Worm (Caenorhabditis elegans) whole organism, late embryonic: ENCODE results near the gene sra-36.

Source experiments
- C08G9.2 ChIP-seq: sonication (generic microtip); optimal IDR thresholded peaks from 2 replicates; lab custom pipeline; 2016; ENCODE audit warnings: mild to moderate bottlenecking, missing genetic modification characterization, moderate library complexity, missing compliant biosample characterization
- F13H6.1 ChIP-seq: sonication (generic microtip); optimal IDR thresholded peaks from 2 replicates; lab custom pipeline; 2016; ENCODE audit warnings: missing genetic modification characterization, missing compliant biosample characterization
- K02D7.2 ChIP-seq: sonication (generic microtip); optimal IDR thresholded peaks from 2 replicates; lab custom pipeline; 2017; ENCODE audit warnings: mild to moderate bottlenecking, missing genetic modification characterization, missing compliant biosample characterization
- ama-1 ChIP-seq: fragments of 150-350 bp; optimal IDR thresholded peaks from 2 replicates; lab custom pipeline; 2014
- ceh-14 ChIP-seq: sonication (generic microtip); optimal IDR thresholded peaks from 2 replicates; lab custom pipeline; 2016; ENCODE audit warnings: missing genotype, missing genetic modification characterization, missing compliant biosample characterization
- ceh-18 ChIP-seq: sonication (generic microtip); optimal IDR thresholded peaks from 2 replicates; lab custom pipeline; 2016; ENCODE audit warnings: missing genetic modification characterization, missing compliant biosample characterization
- ceh-24 ChIP-seq: sonication (generic microtip); optimal IDR thresholded peaks from 2 replicates; lab custom pipeline; 2016; ENCODE audit warnings: mild to moderate bottlenecking, missing genetic modification characterization, missing compliant biosample characterization
- ceh-30 ChIP-seq: fragments of 150-350 bp; optimal IDR thresholded peaks from 2 replicates; lab custom pipeline; 2014; ENCODE audit warnings: missing biosample characterization, missing genetic modification characterization
- ceh-31 ChIP-seq: sonication (generic microtip); optimal IDR thresholded peaks from 2 replicates; lab custom pipeline; 2016; ENCODE audit warnings: missing genetic modification characterization, missing compliant biosample characterization
- ceh-6 ChIP-seq: fragments of 200-800 bp; sonication (Bioruptor generic); optimal IDR thresholded peaks from 2 replicates; lab custom pipeline; 2018; ENCODE audit warnings: mild to moderate bottlenecking, missing genetic modification characterization, missing compliant biosample characterization
- ceh-9 ChIP-seq: sonication (generic microtip); optimal IDR thresholded peaks from 2 replicates; lab custom pipeline; 2016; ENCODE audit warnings: mild to moderate bottlenecking, missing genetic modification characterization, inconsistent platforms, missing compliant biosample characterization
- dmd-4 ChIP-seq: sonication (generic microtip); optimal IDR thresholded peaks from 2 replicates; lab custom pipeline; 2016; ENCODE audit warnings: borderline replicate concordance, missing genetic modification characterization, missing compliant biosample characterization
- dve-1 ChIP-seq: sonication (generic microtip); optimal IDR thresholded peaks from 2 replicates; lab custom pipeline; 2017; ENCODE audit warnings: antibody characterized with exemption, mild to moderate bottlenecking, missing genetic modification characterization, missing compliant biosample characterization
- elt-2 ChIP-seq: sonication (generic microtip); optimal IDR thresholded peaks from 2 replicates; lab custom pipeline; 2016; ENCODE audit warnings: missing genetic modification reagents, missing genetic modification characterization, missing compliant biosample characterization
- eyg-1 ChIP-seq: sonication (generic microtip); optimal IDR thresholded peaks from 2 replicates; lab custom pipeline; 2016; ENCODE audit warnings: missing genotype, missing genetic modification characterization, missing compliant biosample characterization
- fax-1 ChIP-seq: sonication (generic microtip); optimal IDR thresholded peaks from 2 replicates; lab custom pipeline; 2016; ENCODE audit warnings: missing genotype, missing genetic modification characterization, missing compliant biosample characterization
- fkh-10 ChIP-seq: fragments of 150-350 bp; optimal IDR thresholded peaks from 2 replicates; lab custom pipeline; 2014; ENCODE audit warnings: missing biosample characterization, missing genetic modification reagents, missing genetic modification characterization
- hlh-15 ChIP-seq: sonication (generic microtip); optimal IDR thresholded peaks from 2 replicates; lab custom pipeline; 2016; ENCODE audit warnings: missing genetic modification characterization, missing compliant biosample characterization
- hlh-30 ChIP-seq: sonication (generic microtip); optimal IDR thresholded peaks from 2 replicates; lab custom pipeline; 2017; ENCODE audit warnings: antibody characterized with exemption, missing genetic modification characterization, missing compliant biosample characterization; ENCODE audit not compliant: insufficient read depth
- lim-6 ChIP-seq: sonication (generic microtip); optimal IDR thresholded peaks from 2 replicates; lab custom pipeline; 2016; ENCODE audit warnings: missing genetic modification characterization, missing compliant biosample characterization
- lin-11 ChIP-seq: fragments of 200-800 bp; sonication (Bioruptor generic); optimal IDR thresholded peaks from 2 replicates; lab custom pipeline; 2018; ENCODE audit warnings: mild to moderate bottlenecking, missing genetic modification characterization, missing compliant biosample characterization
- madf-2 ChIP-seq: sonication (generic microtip); optimal IDR thresholded peaks from 2 replicates; lab custom pipeline; 2017; ENCODE audit warnings: missing genetic modification characterization, missing compliant biosample characterization
- nhr-232 ChIP-seq: sonication (generic microtip); optimal IDR thresholded peaks from 2 replicates; lab custom pipeline; 2016; ENCODE audit warnings: missing genetic modification characterization, missing compliant biosample characterization
- odd-2 ChIP-seq: sonication (generic microtip); optimal IDR thresholded peaks from 2 replicates; lab custom pipeline; 2017; ENCODE audit warnings: antibody characterized with exemption, mild to moderate bottlenecking, missing genetic modification characterization, missing compliant biosample characterization
- pag-3 ChIP-seq: sonication (generic microtip); optimal IDR thresholded peaks from 2 replicates; lab custom pipeline; 2016; ENCODE audit warnings: missing compliant biosample characterization, missing genetic modification characterization, borderline replicate concordance
- pha-2 ChIP-seq: sonication (generic microtip); optimal IDR thresholded peaks from 2 replicates; lab custom pipeline; 2017; ENCODE audit warnings: mild to moderate bottlenecking, missing genetic modification characterization, missing compliant biosample characterization
- pha-4 ChIP-seq: fragments of 150-350 bp; optimal IDR thresholded peaks from 2 replicates; lab custom pipeline; 2018; ENCODE audit warnings: missing biosample characterization, missing genetic modification reagents, missing genetic modification characterization
- rnt-1 ChIP-seq: sonication (generic microtip); optimal IDR thresholded peaks from 2 replicates; lab custom pipeline; 2016; ENCODE audit warnings: missing genetic modification characterization, missing compliant biosample characterization
- sdc-2 ChIP-seq: sonication (generic microtip); optimal IDR thresholded peaks from 2 replicates; lab custom pipeline; 2016; ENCODE audit warnings: missing genotype, missing genetic modification characterization, missing compliant biosample characterization
- sox-2 ChIP-seq: fragments of 200-800 bp; sonication (Bioruptor generic); IDR thresholded peaks from 2 replicates; pipeline ENCODE4 v1.3.6; 2022; ENCODE audit warnings: missing genetic modification reagents, missing genetic modification characterization, missing compliant biosample characterization
- tbx-7 ChIP-seq: sonication (generic microtip); optimal IDR thresholded peaks from 2 replicates; lab custom pipeline; 2016; ENCODE audit warnings: missing genotype, missing genetic modification characterization, missing compliant biosample characterization
- ttx-3 ChIP-seq: sonication (generic microtip); optimal IDR thresholded peaks from 2 replicates; lab custom pipeline; 2016; ENCODE audit warnings: missing genetic modification reagents, missing genetic modification characterization, missing compliant biosample characterization
- unc-42 ChIP-seq: sonication (generic microtip); optimal IDR thresholded peaks from 2 replicates; lab custom pipeline; 2016; ENCODE audit warnings: missing genotype, missing genetic modification characterization, missing compliant biosample characterization
- unc-55 ChIP-seq: sonication (generic microtip); optimal IDR thresholded peaks from 2 replicates; lab custom pipeline; 2017; ENCODE audit warnings: missing biosample characterization, missing genetic modification reagents, missing genetic modification characterization
- unc-86 ChIP-seq: sonication (generic microtip); optimal IDR thresholded peaks from 2 replicates; lab custom pipeline; 2016; ENCODE audit warnings: missing genetic modification characterization, missing compliant biosample characterization

sra-36 gene

DNA sequence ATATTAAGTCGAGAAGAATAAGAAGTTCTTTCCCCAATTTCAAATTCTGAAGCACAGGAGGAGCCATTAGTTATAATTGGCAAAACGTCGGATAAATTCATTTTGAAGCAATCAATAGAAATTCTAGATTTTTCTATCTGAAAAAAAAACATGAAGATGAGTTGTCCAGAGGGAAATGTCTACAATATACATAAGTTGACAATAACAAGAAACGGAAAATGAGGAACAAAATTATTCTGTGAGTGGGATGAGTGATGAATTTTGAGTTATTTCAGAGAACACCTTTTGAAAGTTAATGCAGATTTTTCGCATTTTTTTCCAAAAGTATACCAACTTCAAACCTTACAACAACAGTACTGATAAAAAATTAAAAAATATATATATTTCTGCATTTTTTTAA lies at the start of gene sra-36:
sra-36 (minus strand) TSS at position 101 of the 400 bp plus-strand sequence.
- TF ChIP-seq unc-55 (GFP tag; lab: Kevin White, UChicago) (no peak), lin-11 (tag; lab: Kevin White, UChicago) (no peak), hlh-30 (no peak), rnt-1 (no peak), pag-3 (no peak)

- no peak for TF ChIP-seq fkh-10
- TF ChIP-seq lim-6 (tag; lab: Kevin White, UChicago) = no peak
- TF ChIP-seq ceh-30 (tag; lab: Kevin White, UChicago) = no peak
- no peak for TF ChIP-seq odd-2 (tag; lab: Kevin White, UChicago)
- TF ChIP-seq unc-55 (GFP tag; lab: Kevin White, UChicago) = no peak
- TF ChIP-seq unc-42 (tag; lab: Kevin White, UChicago) = no peak
- TF ChIP-seq sdc-2 (tag; lab: Kevin White, UChicago) = no peak
- no peak for TF ChIP-seq tbx-7 (tag; lab: Kevin White, UChicago)
- TF ChIP-seq madf-2 (tag; lab: Kevin White, UChicago) = no peak
- no peak for TF ChIP-seq ttx-3 (tag; lab: Kevin White, UChicago)
- no peak for TF ChIP-seq nhr-232 (tag; lab: Kevin White, UChicago)
- no peak for TF ChIP-seq eyg-1
- TF ChIP-seq ceh-18 (tag; lab: Kevin White, UChicago) = no peak
- TF ChIP-seq rnt-1 = no peak
- no peak for TF ChIP-seq F13H6.1 (tag; lab: Kevin White, UChicago)
- no peak for TF ChIP-seq dmd-4
- no peak for TF ChIP-seq ceh-24 (tag; lab: Kevin White, UChicago)
- TF ChIP-seq ceh-31 (tag; lab: Kevin White, UChicago) = no peak
- TF ChIP-seq ceh-14 (tag; lab: Kevin White, UChicago) = no peak
- TF ChIP-seq, all 69 proteins: peak for 0
Observed at ce11 chrII:4590086-4590485, 49.6 kb upstream of the sra-36 start.

DNA sequence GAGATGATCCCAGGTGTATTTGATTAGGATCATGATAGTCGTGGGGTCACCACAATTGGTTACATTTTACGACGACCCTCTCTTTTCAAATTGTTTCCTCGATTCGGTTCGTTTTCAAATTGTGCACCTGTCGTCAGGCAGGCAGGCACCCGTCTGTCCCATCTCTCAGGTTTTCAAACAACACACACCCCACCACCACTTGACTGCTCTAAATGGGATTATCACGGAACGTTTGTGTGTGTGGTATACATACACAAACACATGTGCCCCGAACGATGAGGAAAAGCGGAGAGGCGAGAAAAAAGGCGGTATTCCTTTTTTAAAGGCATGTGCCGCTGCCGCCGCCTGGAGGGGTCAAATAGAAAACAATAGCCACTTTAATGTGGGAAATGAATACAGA lies 44.8 kb upstream of the sra-36 start:
- TF ChIP-seq sox-2 (GFP tag; lab: Robert Waterston, UW) (peak; percentile 51; the same call in 1 of the 2 replicates), pha-2 (no peak), ceh-6 (GFP tag; lab: Kevin White, UChicago) (peak; percentile 12)

ce11 chrII:4584313-4584712 lies 43.8 kb upstream of the sra-36 start:
- TF ChIP-seq dve-1 (tag; lab: Kevin White, UChicago) (no peak), fax-1 (tag; lab: Kevin White, UChicago) (no peak), ceh-31 (tag; lab: Kevin White, UChicago) (peak; percentile 46), unc-42 (tag; lab: Kevin White, UChicago) (peak; percentile 97), elt-2 (tag; lab: Kevin White, UChicago) (peak; percentile 90), hlh-15 (tag; lab: Kevin White, UChicago) (no peak)
- TF ChIP-seq, all 69 proteins: peak for 3

DNA sequence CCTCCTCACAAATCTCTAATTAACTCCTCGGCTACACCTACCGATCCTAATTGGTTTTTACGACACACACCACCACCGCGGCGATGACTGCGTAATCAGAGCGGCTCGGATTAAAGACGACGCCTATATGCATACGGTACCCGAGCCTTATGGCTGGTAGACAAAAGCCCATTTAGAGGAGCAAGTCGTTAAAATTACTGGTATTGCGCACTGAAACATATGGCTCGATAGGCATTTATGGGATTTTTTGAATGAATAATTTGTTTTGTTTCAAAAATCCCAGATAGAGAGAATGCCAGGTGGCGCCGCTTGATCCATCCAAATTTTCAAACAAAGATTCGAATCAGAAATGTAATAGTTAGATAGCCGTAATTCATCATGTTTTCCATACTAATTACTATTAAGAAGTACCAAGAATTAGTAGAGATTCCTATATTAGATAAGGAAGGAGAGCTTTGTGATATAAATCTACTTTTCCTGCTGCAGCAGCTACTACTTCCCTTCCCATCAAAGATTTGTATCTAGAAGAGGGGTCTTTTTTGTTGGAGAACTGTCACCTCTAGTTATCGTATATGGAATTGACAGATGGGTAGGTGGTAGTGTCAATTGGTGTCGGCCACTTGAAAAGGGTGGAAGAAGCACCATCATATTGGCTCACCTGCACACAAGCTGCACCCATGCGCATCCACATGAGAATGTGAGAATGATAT lies 42.8 kb upstream of the sra-36 start:
- peak; percentile 3 for TF ChIP-seq unc-55 (GFP tag; lab: Kevin White, UChicago)
- no peak for TF ChIP-seq ttx-3 (tag; lab: Kevin White, UChicago)
- TF ChIP-seq ama-1 = peak; percentile 16
- TF ChIP-seq, all 69 proteins: peak for 2

ce11 chrII:4581090-4581489 lies 40.6 kb upstream of the sra-36 start:
- TF ChIP-seq unc-55 (GFP tag; lab: Kevin White, UChicago) (peak; percentile 30), pha-4 (no peak), K02D7.2 (tag; lab: Kevin White, UChicago) (no peak), C08G9.2 (tag; lab: Kevin White, UChicago) (no peak), ceh-14 (tag; lab: Kevin White, UChicago) (no peak), unc-86 (tag; lab: Kevin White, UChicago) (no peak), ceh-9 (tag; lab: Kevin White, UChicago) (no peak)
- TF ChIP-seq, all 69 proteins: peak for 1
